Worm (Caenorhabditis elegans) whole organism, mixed stage, embryonic: ENCODE measurements around the gene coa-7.

Source experiments
- M03D4.4 ChIP-seq: sonication (generic microtip); optimal IDR thresholded peaks from 2 replicates; lab custom pipeline; 2017; ENCODE audit warnings: mild to moderate bottlenecking, missing genetic modification characterization, missing compliant biosample characterization
- elt-1 ChIP-seq: sonication (generic microtip); optimal IDR thresholded peaks from 2 replicates; lab custom pipeline; 2017; ENCODE audit warnings: missing genetic modification characterization, mild to moderate bottlenecking, missing compliant biosample characterization, antibody characterized with exemption, moderate library complexity, borderline replicate concordance; ENCODE audit not compliant: insufficient read depth
- nhr-76 ChIP-seq: sonication (generic microtip); optimal IDR thresholded peaks from 2 replicates; lab custom pipeline; 2017; ENCODE audit warnings: missing biosample characterization, missing genetic modification characterization
- tbx-8 ChIP-seq: fragments of 200-800 bp; sonication (Bioruptor generic); optimal IDR thresholded peaks from 2 replicates; lab custom pipeline; 2018; ENCODE audit warnings: mild to moderate bottlenecking, missing genetic modification characterization, moderate library complexity, missing compliant biosample characterization
- unc-62 ChIP-seq: fragments of 150-350 bp; optimal IDR thresholded peaks from 2 replicates; lab custom pipeline; 2014; ENCODE audit warnings: missing biosample characterization, missing genetic modification reagents, missing genetic modification characterization

- peak; percentile 4 for TF ChIP-seq unc-62 (GFP tag; lab: Kevin White, UChicago)
- no peak for TF ChIP-seq M03D4.4 (tag; lab: Kevin White, UChicago)
- no peak for TF ChIP-seq tbx-8 (GFP tag; lab: Kevin White, UChicago)
- no peak for TF ChIP-seq nhr-76 (tag; lab: Kevin White, UChicago)
- TF ChIP-seq elt-1 (tag; lab: Kevin White, UChicago) = no peak
Observed at ce11 chrII:11602387-11602960, 48.5 kb downstream of the coa-7 start.
